Worm (Caenorhabditis elegans) whole organism, L2 larva: ENCODE data around the gene T22D1.1.
A peak's percentile ranks its signal among the peaks of the same experiment; 100 is the strongest.

ENCODE experiments used
- F13H6.1 ChIP-seq: sonication (generic microtip); optimal IDR thresholded peaks from 2 replicates; lab custom pipeline; 2016; ENCODE audit warnings: missing genetic modification characterization, missing compliant biosample characterization
- lin-11 ChIP-seq: fragments of 150-350 bp; sonication (generic microtip); optimal IDR thresholded peaks from 2 replicates; lab custom pipeline; 2014; ENCODE audit warnings: missing biosample characterization, missing genetic modification characterization, inconsistent platforms, mixed read lengths
- mab-5 ChIP-seq: fragments of 150-350 bp; optimal IDR thresholded peaks from 2 replicates; lab custom pipeline; 2014; ENCODE audit warnings: missing biosample characterization, missing genetic modification characterization
- mbf-1 ChIP-seq: sonication (generic microtip); optimal IDR thresholded peaks from 2 replicates; lab custom pipeline; 2017; ENCODE audit warnings: missing biosample characterization, missing genetic modification characterization
- mdl-1 ChIP-seq, 2 experiments: fragments of 150-350 bp in 1 of 2; sonication (generic microtip) in 1 of 2; optimal IDR thresholded peaks; 2 replicates each; lab custom pipeline; 2017; ENCODE audit warnings: missing biosample characterization in 2 of 2, missing genetic modification characterization in 2 of 2
- nhr-129 ChIP-seq: fragments of 150-350 bp; optimal IDR thresholded peaks from 2 replicates; lab custom pipeline; 2014; ENCODE audit warnings: missing biosample characterization, missing genetic modification characterization
- peb-1 ChIP-seq: fragments of 150-350 bp; optimal IDR thresholded peaks from 2 replicates; lab custom pipeline; 2014; ENCODE audit warnings: missing biosample characterization, missing genetic modification characterization
- zag-1 ChIP-seq: fragments of 150-350 bp; optimal IDR thresholded peaks from 2 replicates; lab custom pipeline; 2014; ENCODE audit warnings: missing biosample characterization, missing genetic modification characterization

DNA sequence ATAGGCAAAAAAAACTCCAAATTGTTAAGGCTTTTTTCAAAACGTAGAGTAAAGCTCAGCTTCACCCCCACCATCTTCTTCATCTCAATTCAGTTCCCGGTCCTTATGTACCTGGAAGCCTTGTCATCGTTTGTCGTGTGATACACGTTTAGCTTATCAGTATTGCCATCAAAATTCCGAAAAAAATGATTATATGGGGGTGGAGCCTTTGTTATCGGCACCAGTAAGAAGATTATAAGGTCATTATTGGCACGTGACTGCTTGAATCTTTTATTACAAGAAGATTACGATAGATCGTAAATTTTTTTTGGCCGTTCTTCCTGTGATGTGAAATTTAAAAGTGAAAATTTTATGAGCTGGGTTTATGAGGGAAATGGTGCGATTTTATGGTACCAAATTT, 42.8 kb upstream of the T22D1.1 start:
- TF ChIP-seq mab-5 (no peak), mbf-1 (no peak), zag-1 (tag; lab: Kevin White, UChicago) (no peak), lin-11 (tag; lab: Kevin White, UChicago) (no peak), mdl-1 (tag; optimal IDR thresholded peaks at IDR 0.05; lab: Kevin White, UChicago) (no peak), nhr-129 (tag; lab: Kevin White, UChicago) (no peak), peb-1 (tag; lab: Kevin White, UChicago) (no peak), F13H6.1 (tag; lab: Kevin White, UChicago) (peak; percentile 0)
